Worm (Caenorhabditis elegans): ENCODE results near the gene Y48A6C.4.
A peak's percentile ranks its signal among the peaks of the same experiment; 100 is the strongest.

Gene Y48A6C.4

DNA sequence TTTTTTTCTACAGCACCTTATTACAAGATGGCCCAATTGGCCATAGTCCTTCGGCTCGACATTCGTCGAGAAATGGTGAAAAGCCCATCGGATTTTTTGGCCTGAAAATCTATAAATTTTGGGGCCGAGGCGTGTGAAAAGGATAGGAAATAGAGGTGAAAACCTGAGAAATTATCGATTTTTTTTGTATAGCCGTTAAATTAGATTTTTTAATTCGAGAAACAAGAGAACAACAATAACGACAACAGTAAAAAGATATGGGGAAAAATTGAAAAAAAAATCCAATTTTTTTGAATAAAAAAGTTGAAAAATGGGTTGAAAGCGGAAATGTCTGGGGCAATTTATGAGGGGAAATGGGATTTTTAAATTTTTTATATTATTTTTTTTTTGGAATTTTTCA is 19.7 kb upstream of the Y48A6C.4 start, which contains the start of gene hmt-1:
Gene hmt-1, minus strand, starts transcription at position 101 of the 400 bp plus-strand sequence.
- TF ChIP-seq sem-4 (tag; optimal IDR thresholded peaks at IDR 0.05), result no peak

DNA sequence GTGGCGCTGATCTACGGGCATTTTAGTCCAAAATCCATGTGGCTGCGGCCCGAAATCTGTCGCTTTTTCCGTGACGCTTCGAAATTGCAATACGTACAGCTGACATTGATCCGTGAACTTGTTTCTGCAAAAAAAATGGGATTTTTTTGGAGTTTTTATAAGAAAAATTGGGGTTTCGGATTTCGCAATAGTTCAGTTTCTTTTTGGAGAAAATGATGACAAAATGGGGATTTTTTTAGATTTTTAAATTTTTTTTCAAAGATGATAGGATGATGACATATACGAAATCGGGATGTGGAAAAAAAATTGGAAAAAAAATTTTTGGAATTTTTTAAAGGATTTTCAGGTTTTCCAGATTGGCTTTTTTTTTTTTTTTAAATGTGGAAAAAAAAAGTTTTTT is 18.4 kb upstream of the Y48A6C.4 start:
- TF ChIP-seq nhr-11 (tag; optimal IDR thresholded peaks at IDR 0.05) (no peak), Y55F3AM.14 (GFP tag; optimal IDR thresholded peaks at IDR 0.05) (no peak), elt-3 (tag; optimal IDR thresholded peaks at IDR 0.05) (no peak), ama-1 (optimal IDR thresholded peaks at IDR 0.05) (no peak), peb-1 (tag; optimal IDR thresholded peaks at IDR 0.05) (no peak), nhr-77 (tag; optimal IDR thresholded peaks at IDR 0.05) (no peak), ZK546.5 (tag; optimal IDR thresholded peaks at IDR 0.05) (no peak), snpc-4 (tag; optimal IDR thresholded peaks at IDR 0.05) (no peak), F13H6.1 (tag; optimal IDR thresholded peaks at IDR 0.05) (no peak), C34F6.9 (tag; optimal IDR thresholded peaks at IDR 0.05) (no peak), dmd-4 (tag; optimal IDR thresholded peaks at IDR 0.05) (no peak), ceh-16 (tag; optimal IDR thresholded peaks at IDR 0.05) (no peak), mdl-1 (tag; optimal IDR thresholded peaks at IDR 0.05) (no peak)

DNA sequence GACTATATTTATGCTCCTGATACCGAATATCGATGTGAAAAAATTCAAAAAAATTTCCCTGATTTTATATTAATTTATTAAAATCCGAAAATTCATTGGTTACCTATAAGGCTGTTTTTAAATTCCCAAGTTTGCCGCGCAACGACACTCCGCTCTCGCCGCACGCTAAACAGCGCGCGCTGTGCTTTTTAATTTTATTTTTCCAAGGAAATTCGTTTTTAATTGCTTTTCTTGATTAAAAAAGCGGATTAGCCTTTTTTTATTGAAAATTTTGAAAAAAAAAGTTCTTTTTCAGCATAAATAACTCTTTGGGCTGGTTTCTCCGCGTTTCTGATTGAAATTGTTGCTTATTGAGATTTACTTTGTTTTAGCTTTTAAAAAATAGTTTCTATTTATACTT is 12.3 kb upstream of the Y48A6C.4 start:
- TF ChIP-seq ZK546.5 (tag; optimal IDR thresholded peaks at IDR 0.05), result no peak
- no peak for TF ChIP-seq dmd-4 (tag; optimal IDR thresholded peaks at IDR 0.05)
- no peak for TF ChIP-seq mdl-1 (tag; optimal IDR thresholded peaks at IDR 0.05)
- TF ChIP-seq gmeb-1 (tag; optimal IDR thresholded peaks at IDR 0.05), result no peak
- TF ChIP-seq ceh-16 (tag; optimal IDR thresholded peaks at IDR 0.05), result no peak
- no peak for TF ChIP-seq nhr-6 (tag; optimal IDR thresholded peaks at IDR 0.05)
- TF ChIP-seq ceh-82 (tag; optimal IDR thresholded peaks at IDR 0.05), result no peak
- TF ChIP-seq ama-1 (optimal IDR thresholded peaks at IDR 0.05), result no peak
- no peak for TF ChIP-seq mbf-1 (tag; optimal IDR thresholded peaks at IDR 0.05)
- TF ChIP-seq lsy-2 (tag; optimal IDR thresholded peaks at IDR 0.05), result no peak

DNA sequence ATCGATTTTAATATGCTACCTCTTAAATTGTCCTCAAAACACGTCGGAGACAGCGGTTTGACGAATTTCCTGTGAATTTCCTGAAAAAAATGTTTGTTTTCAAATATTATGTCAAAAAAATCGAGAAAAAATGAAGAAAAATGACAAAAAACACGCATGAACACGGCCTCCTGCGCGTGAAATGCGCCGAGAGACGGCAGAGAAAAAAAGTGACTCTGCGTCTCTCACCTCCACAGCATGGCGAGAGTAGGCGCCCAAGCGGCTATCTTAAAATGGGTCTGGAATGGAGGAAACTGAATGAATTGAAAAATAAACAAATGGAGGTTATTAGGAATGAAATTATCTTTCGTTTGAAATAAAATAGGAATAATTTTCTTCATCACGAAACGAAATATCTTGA is 8.8 kb upstream of the Y48A6C.4 start:
- TF ChIP-seq fos-1 (tag; optimal IDR thresholded peaks at IDR 0.05) (no peak), F13H6.1 (tag; optimal IDR thresholded peaks at IDR 0.05) (peak; percentile 53), mdl-1 (tag; optimal IDR thresholded peaks at IDR 0.05) (peak in 1 of 2 experiments; percentile 18), ztf-11 (tag; optimal IDR thresholded peaks at IDR 0.05) (no peak), ceh-16 (tag; optimal IDR thresholded peaks at IDR 0.05) (no peak), aly-2 (tag; optimal IDR thresholded peaks at IDR 0.05) (no peak), blmp-1 (tag; optimal IDR thresholded peaks at IDR 0.05; ENCODE audit: insufficient read depth) (no peak), elt-1 (tag; optimal IDR thresholded peaks at IDR 0.05) (no peak), mab-5 (tag; optimal IDR thresholded peaks at IDR 0.05) (peak; percentile 11), unc-62 (GFP tag; optimal IDR thresholded peaks at IDR 0.05) (no peak), ama-1 (optimal IDR thresholded peaks at IDR 0.05) (no peak), nhr-10 (tag; optimal IDR thresholded peaks at IDR 0.05) (no peak), peb-1 (tag; optimal IDR thresholded peaks at IDR 0.05) (no peak), egl-27 (tag; optimal IDR thresholded peaks at IDR 0.05) (peak; percentile 64), sem-4 (tag; optimal IDR thresholded peaks at IDR 0.05) (no peak), ZK546.5 (tag; optimal IDR thresholded peaks at IDR 0.05) (no peak), ztf-1 (GFP tag; conservative IDR thresholded peaks at IDR 0.05) (no peak), nhr-77 (tag; optimal IDR thresholded peaks at IDR 0.05) (no peak), alr-1 (tag; optimal IDR thresholded peaks at IDR 0.05) (no peak), nhr-12 (tag; optimal IDR thresholded peaks at IDR 0.05) (no peak), nhr-21 (tag; optimal IDR thresholded peaks at IDR 0.05) (peak; percentile 19), Y55F3AM.14 (GFP tag; optimal IDR thresholded peaks at IDR 0.05) (no peak), skn-1 (tag; optimal IDR thresholded peaks at IDR 0.05) (no peak), nhr-129 (tag; optimal IDR thresholded peaks at IDR 0.05) (peak; percentile 22), R02D3.7 (tag; optimal IDR thresholded peaks at IDR 0.05) (no peak), gmeb-1 (tag; optimal IDR thresholded peaks at IDR 0.05) (peak; percentile 83), lin-39 (tag; optimal IDR thresholded peaks at IDR 0.05) (no peak), sma-9 (GFP tag; optimal IDR thresholded peaks at IDR 0.05) (no peak), sma-9 (tag; optimal IDR thresholded peaks at IDR 0.05) (no peak), zag-1 (tag; optimal IDR thresholded peaks at IDR 0.05) (no peak), ztf-4 (tag; optimal IDR thresholded peaks at IDR 0.05) (no peak), dmd-4 (tag; optimal IDR thresholded peaks at IDR 0.05) (no peak), nhr-237 (tag; optimal IDR thresholded peaks at IDR 0.05) (no peak), snpc-4 (tag; optimal IDR thresholded peaks at IDR 0.05) (no peak), ceh-82 (tag; optimal IDR thresholded peaks at IDR 0.05) (no peak), nhr-23 (tag; optimal IDR thresholded peaks at IDR 0.05) (no peak), lin-11 (tag; optimal IDR thresholded peaks at IDR 0.05) (peak; percentile 8), nhr-11 (tag; optimal IDR thresholded peaks at IDR 0.05) (no peak), nhr-6 (tag; optimal IDR thresholded peaks at IDR 0.05) (no peak), C34F6.9 (tag; optimal IDR thresholded peaks at IDR 0.05) (peak; percentile 20), elt-3 (tag; optimal IDR thresholded peaks at IDR 0.05) (no peak), unc-55 (GFP tag; optimal IDR thresholded peaks at IDR 0.05) (peak; percentile 69), lin-13 (GFP tag; optimal IDR thresholded peaks at IDR 0.05) (peak; percentile 75), unc-39 (tag; optimal IDR thresholded peaks at IDR 0.05) (no peak), lsy-2 (tag; optimal IDR thresholded peaks at IDR 0.05) (peak; percentile 77 to 82)

All from whole organism, L2 larva.